Worm (Caenorhabditis elegans): ENCODE data around the gene ZK418.7.

DNA sequence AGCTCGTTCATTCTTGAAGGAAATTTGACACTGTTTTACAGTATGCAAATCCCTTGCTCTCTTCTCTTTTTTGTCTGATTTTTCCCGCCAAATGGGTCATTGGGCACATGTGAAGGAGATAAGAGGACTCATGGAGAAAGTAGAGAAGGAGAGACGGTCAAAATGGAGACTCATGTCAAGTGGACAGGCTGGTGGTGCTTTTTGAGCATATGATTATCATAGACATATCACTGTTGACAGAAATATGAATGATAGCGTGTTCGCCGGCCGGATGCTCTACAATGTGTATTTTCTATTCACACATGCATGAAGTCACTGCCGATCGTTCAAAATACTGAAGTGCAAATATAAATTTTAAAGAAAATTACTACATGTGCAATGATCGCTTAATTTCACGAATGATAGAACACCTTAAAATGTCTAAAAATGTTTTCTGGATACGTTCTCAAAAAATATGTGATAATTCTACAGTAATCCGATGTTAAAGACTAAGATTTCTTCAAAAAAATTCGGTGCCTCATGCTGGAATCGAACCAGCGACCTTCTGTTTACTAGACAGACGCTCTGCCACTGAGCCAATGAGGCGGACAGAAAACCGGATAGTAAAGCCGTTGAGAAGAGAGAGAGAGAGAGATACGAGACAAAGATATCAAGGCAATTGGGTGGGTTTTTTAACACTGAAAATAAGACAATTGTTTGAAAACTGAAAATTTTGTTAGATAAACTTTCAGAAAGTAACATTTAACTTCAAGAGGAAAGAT lies 50.4 kb downstream of the ZK418.7 start:
- peak; percentile 50 for TF ChIP-seq him-1 (tag; optimal IDR thresholded peaks at IDR 0.05)
- no peak for TF ChIP-seq W03F9.2 (tag; optimal IDR thresholded peaks at IDR 0.05)
- no peak for TF ChIP-seq dao-5 (tag; optimal IDR thresholded peaks at IDR 0.05)

Data from whole organism, L4/young adult.